Worm (Caenorhabditis elegans) whole organism, L4 larva: ENCODE data around the gene F08F8.10.

Experiments
- F10B5.3 ChIP-seq: sonication (generic microtip); optimal IDR thresholded peaks from 2 replicates; lab custom pipeline; 2016; ENCODE audit warnings: mild to moderate bottlenecking, missing genetic modification characterization, missing compliant biosample characterization
- F26F4.8 ChIP-seq: fragments of 200-800 bp; sonication (Bioruptor generic); conservative IDR thresholded peaks from 2 replicates; pipeline ENCODE4 v1.3.6; 2022; ENCODE audit warnings: missing genetic modification characterization, missing compliant biosample characterization
- F37D6.2 ChIP-seq: sonication (generic microtip); optimal IDR thresholded peaks from 2 replicates; lab custom pipeline; 2016; ENCODE audit warnings: mild to moderate bottlenecking, missing genetic modification characterization, missing compliant biosample characterization
- F44E2.7 ChIP-seq: fragments of 200-800 bp; sonication (Bioruptor generic); IDR thresholded peaks from 2 replicates; pipeline ENCODE4 v2.1.2; 2022; ENCODE audit warnings: missing genetic modification characterization, missing compliant biosample characterization
- F49E8.2 ChIP-seq: sonication (generic microtip); optimal IDR thresholded peaks from 2 replicates; lab custom pipeline; 2016; ENCODE audit warnings: missing compliant biosample characterization, mild to moderate bottlenecking, missing genetic modification characterization, borderline replicate concordance
- Y48G9A.11 ChIP-seq: fragments of 200-800 bp; sonication (Bioruptor generic); IDR thresholded peaks from 2 replicates; pipeline ENCODE4 v1.3.6; 2022; ENCODE audit warnings: missing genetic modification reagents, missing genetic modification characterization, missing compliant biosample characterization
- Y5F2A.4 ChIP-seq: fragments of 200-800 bp; sonication (Bioruptor generic); optimal IDR thresholded peaks from 2 replicates; lab custom pipeline; 2018; ENCODE audit warnings: mild to moderate bottlenecking, missing genetic modification characterization, missing compliant biosample characterization
- Y75B8A.6 ChIP-seq: fragments of 200-800 bp; sonication (Bioruptor generic); IDR thresholded peaks from 2 replicates; pipeline ENCODE4 v1.3.6; 2022; ENCODE audit warnings: missing genetic modification reagents, missing genetic modification characterization, missing compliant biosample characterization
- ZK337.2 ChIP-seq: fragments of 200-800 bp; sonication (Bioruptor generic); IDR thresholded peaks from 2 replicates; pipeline ENCODE4 v1.3.6; 2022; ENCODE audit warnings: missing genetic modification reagents, missing genetic modification characterization, missing compliant biosample characterization
- ama-1 ChIP-seq: fragments of 150-350 bp; optimal IDR thresholded peaks from 2 replicates; lab custom pipeline; 2014; ENCODE audit warnings: inconsistent platforms, mixed read lengths
- ceh-62 ChIP-seq: sonication (generic microtip); optimal IDR thresholded peaks from 2 replicates; lab custom pipeline; 2017; ENCODE audit warnings: missing biosample characterization, missing genetic modification characterization
- ces-1 ChIP-seq: fragments of 150-350 bp; sonication (generic microtip); optimal IDR thresholded peaks from 4 replicates; lab custom pipeline; 2014; ENCODE audit warnings: missing biosample characterization, missing genetic modification reagents, missing genetic modification characterization
- ctbp-1 ChIP-seq: fragments of 200-800 bp; sonication (Bioruptor generic); IDR thresholded peaks from 2 replicates; pipeline ENCODE4 v1.3.6; 2022; ENCODE audit warnings: missing genetic modification reagents, missing genetic modification characterization, missing compliant biosample characterization
- daf-12 ChIP-seq: fragments of 150-350 bp; optimal IDR thresholded peaks from 2 replicates; lab custom pipeline; 2014; ENCODE audit warnings: missing biosample characterization, missing genetic modification reagents, missing genetic modification characterization
- daf-16 ChIP-seq, 3 experiments: sonication (generic microtip); optimal IDR thresholded peaks; 2 replicates each; lab custom pipeline; 2016 to 2017; ENCODE audit warnings: missing genetic modification characterization in 3 of 3, missing genetic modification reagents in 3 of 3, mild to moderate bottlenecking in 2 of 3, missing compliant biosample characterization in 2 of 3, missing biosample characterization in 1 of 3, moderate library complexity in 1 of 3
- daf-19 ChIP-seq: fragments of 200-800 bp; sonication (Bioruptor generic); conservative IDR thresholded peaks from 2 replicates; pipeline ENCODE4 v1.3.6; 2022; ENCODE audit warnings: missing genetic modification characterization, missing compliant biosample characterization
- daf-8 ChIP-seq: fragments of 200-800 bp; sonication (Bioruptor generic); IDR thresholded peaks from 2 replicates; pipeline ENCODE4 v1.3.6; 2022; ENCODE audit warnings: missing genetic modification characterization, missing compliant biosample characterization
- dmd-6 ChIP-seq: fragments of 200-800 bp; sonication (Bioruptor generic); IDR thresholded peaks from 2 replicates; pipeline ENCODE4 v1.3.6; 2022; ENCODE audit warnings: missing genetic modification reagents, missing genetic modification characterization, missing compliant biosample characterization
- duxl-1 ChIP-seq: sonication (generic microtip); optimal IDR thresholded peaks from 2 replicates; lab custom pipeline; 2016; ENCODE audit warnings: mild to moderate bottlenecking, missing genetic modification characterization, moderate library complexity, missing compliant biosample characterization; ENCODE audit not compliant: poor library complexity
- egl-43 ChIP-seq: fragments of 200-800 bp; sonication (Bioruptor generic); IDR thresholded peaks from 2 replicates; pipeline ENCODE4 v1.3.6; 2022; ENCODE audit warnings: missing genetic modification reagents, missing genetic modification characterization, missing compliant biosample characterization
- hif-1 ChIP-seq, 2 experiments: sonication (generic microtip); optimal IDR thresholded peaks; 2 replicates each; lab custom pipeline; 2016 to 2017; ENCODE audit warnings: missing compliant biosample characterization in 2 of 2, missing genetic modification characterization in 2 of 2, missing genetic modification reagents in 2 of 2, missing genotype in 2 of 2, mild to moderate bottlenecking in 1 of 2
- hlh-11 ChIP-seq: fragments of 200-800 bp; sonication (Bioruptor generic); optimal IDR thresholded peaks from 2 replicates; lab custom pipeline; 2018; ENCODE audit warnings: mild to moderate bottlenecking, missing genetic modification characterization, missing compliant biosample characterization
- hlh-30 ChIP-seq: sonication (generic microtip); optimal IDR thresholded peaks from 2 replicates; lab custom pipeline; 2017; ENCODE audit warnings: antibody characterized with exemption, mild to moderate bottlenecking, missing genetic modification characterization, missing compliant biosample characterization; ENCODE audit not compliant: insufficient read depth
- jun-1 ChIP-seq: fragments of 150-350 bp; optimal IDR thresholded peaks from 2 replicates; lab custom pipeline; 2014; ENCODE audit warnings: missing biosample characterization, missing genetic modification reagents, missing genetic modification characterization
- lim-7 ChIP-seq: fragments of 200-800 bp; sonication (Bioruptor generic); IDR thresholded peaks from 2 replicates; pipeline ENCODE4 v1.3.6; 2022; ENCODE audit warnings: missing genetic modification characterization, missing compliant biosample characterization
- lin-1 ChIP-seq: fragments of 200-800 bp; sonication (Bioruptor generic); IDR thresholded peaks from 2 replicates; pipeline ENCODE4 v1.3.6; 2022; ENCODE audit warnings: missing genetic modification reagents, missing genetic modification characterization, missing compliant biosample characterization
- lin-13 ChIP-seq: fragments of 150-350 bp; optimal IDR thresholded peaks from 2 replicates; lab custom pipeline; 2014; ENCODE audit warnings: missing biosample characterization, missing genetic modification reagents, missing genetic modification characterization
- lin-15B ChIP-seq: fragments of 150-350 bp; sonication (generic microtip); optimal IDR thresholded peaks from 3 replicates; lab custom pipeline; 2014; ENCODE audit warnings: missing biosample characterization, missing genetic modification characterization
- lin-38 ChIP-seq: fragments of 200-800 bp; sonication (Bioruptor generic); IDR thresholded peaks from 2 replicates; pipeline ENCODE4 v1.3.6; 2022; ENCODE audit warnings: missing genetic modification reagents, missing genetic modification characterization, missing compliant biosample characterization
- lsy-2 ChIP-seq, 2 experiments: fragments of 150-350 bp in 1 of 2; sonication (generic microtip) in 1 of 2; optimal IDR thresholded peaks; 2 replicates each; lab custom pipeline; 2014 to 2017; ENCODE audit warnings: missing biosample characterization in 2 of 2, missing genetic modification characterization in 2 of 2
- madf-5 ChIP-seq, 2 experiments: fragments of 200-800 bp; sonication (Bioruptor generic); IDR thresholded peaks; 2 replicates each; pipeline ENCODE4 v1.3.6; 2022; ENCODE audit warnings: missing compliant biosample characterization in 2 of 2, missing genetic modification characterization in 2 of 2
- madf-9 ChIP-seq: fragments of 200-800 bp; sonication (Bioruptor generic); conservative IDR thresholded peaks from 2 replicates; pipeline ENCODE4 v1.3.6; 2022; ENCODE audit warnings: missing genetic modification reagents, missing genetic modification characterization, missing compliant biosample characterization
- mdl-1 ChIP-seq, 2 experiments: fragments of 150-350 bp in 1 of 2; sonication (generic microtip) in 1 of 2; optimal IDR thresholded peaks; 2 replicates each; lab custom pipeline; 2014 to 2017; ENCODE audit warnings: missing biosample characterization in 2 of 2, missing genetic modification characterization in 2 of 2
- mxl-3 ChIP-seq: fragments of 200-800 bp; sonication (Bioruptor generic); optimal IDR thresholded peaks from 2 replicates; lab custom pipeline; 2018; ENCODE audit warnings: mild to moderate bottlenecking, missing genetic modification characterization, missing compliant biosample characterization
- nhr-111 ChIP-seq: fragments of 200-800 bp; sonication (Bioruptor generic); optimal IDR thresholded peaks from 2 replicates; lab custom pipeline; 2018; ENCODE audit warnings: mild to moderate bottlenecking, missing genetic modification characterization, missing compliant biosample characterization
- nhr-28 ChIP-seq: fragments of 150-350 bp; optimal IDR thresholded peaks from 2 replicates; lab custom pipeline; 2014; ENCODE audit warnings: missing biosample characterization, missing genetic modification characterization
- nhr-76 ChIP-seq: fragments of 150-350 bp; optimal IDR thresholded peaks from 2 replicates; lab custom pipeline; 2014; ENCODE audit warnings: missing biosample characterization, missing genetic modification characterization
- pha-4 ChIP-seq, 2 experiments: fragments of 150-350 bp in 1 of 2; fragments of 200-800 bp in 1 of 2; sonication (Bioruptor generic) in 1 of 2; IDR thresholded peaks in 1 of 2; optimal IDR thresholded peaks in 1 of 2; 2 replicates each; pipeline versions ENCODE4 v1.3.6 to Lab custom; 2014 to 2022; ENCODE audit warnings: missing genetic modification characterization in 2 of 2, missing genetic modification reagents in 2 of 2, missing biosample characterization in 1 of 2, missing compliant biosample characterization in 1 of 2
- php-3 ChIP-seq: fragments of 200-800 bp; sonication (Bioruptor generic); IDR thresholded peaks from 2 replicates; pipeline ENCODE4 v1.3.6; 2022; ENCODE audit warnings: missing genetic modification reagents, missing genetic modification characterization, missing compliant biosample characterization
- rbr-2 ChIP-seq: sonication (generic microtip); optimal IDR thresholded peaks from 2 replicates; lab custom pipeline; 2016; ENCODE audit warnings: missing genotype, missing genetic modification characterization, missing compliant biosample characterization
- saeg-2 ChIP-seq: fragments of 200-800 bp; sonication (Bioruptor generic); IDR thresholded peaks from 2 replicates; pipeline ENCODE4 v1.3.6; 2022; ENCODE audit warnings: missing genetic modification reagents, missing genetic modification characterization, missing compliant biosample characterization
- set-16 ChIP-seq: fragments of 200-800 bp; sonication (Bioruptor generic); IDR thresholded peaks from 2 replicates; pipeline ENCODE4 v1.3.6; 2022; ENCODE audit warnings: missing genetic modification reagents, missing genetic modification characterization, missing compliant biosample characterization
- skn-1 ChIP-seq: fragments of 150-350 bp; optimal IDR thresholded peaks from 2 replicates; lab custom pipeline; 2014; ENCODE audit warnings: missing biosample characterization, missing genetic modification characterization
- snpc-4 ChIP-seq: fragments of 150-350 bp; optimal IDR thresholded peaks from 2 replicates; lab custom pipeline; 2014; ENCODE audit warnings: missing biosample characterization, missing genetic modification characterization
- spr-1 ChIP-seq: sonication (generic microtip); optimal IDR thresholded peaks from 2 replicates; lab custom pipeline; 2016; ENCODE audit warnings: mild to moderate bottlenecking, missing genetic modification characterization, missing compliant biosample characterization
- spr-3 ChIP-seq: fragments of 200-800 bp; sonication (Bioruptor generic); optimal IDR thresholded peaks from 2 replicates; lab custom pipeline; 2018; ENCODE audit warnings: mild to moderate bottlenecking, missing genetic modification characterization, missing compliant biosample characterization
- tag-97 ChIP-seq: fragments of 200-800 bp; sonication (Bioruptor generic); IDR thresholded peaks from 2 replicates; pipeline ENCODE4 v1.3.6; 2022; ENCODE audit warnings: missing genetic modification characterization, missing compliant biosample characterization
- vab-7 ChIP-seq: fragments of 200-800 bp; sonication (Bioruptor generic); IDR thresholded peaks from 2 replicates; pipeline ENCODE4 v1.3.6; 2022; ENCODE audit warnings: missing genetic modification reagents, missing genetic modification characterization, missing compliant biosample characterization
- ztf-11 ChIP-seq: fragments of 150-350 bp; optimal IDR thresholded peaks from 2 replicates; lab custom pipeline; 2014; ENCODE audit warnings: missing biosample characterization, missing genetic modification characterization

Gene F08F8.10

DNA sequence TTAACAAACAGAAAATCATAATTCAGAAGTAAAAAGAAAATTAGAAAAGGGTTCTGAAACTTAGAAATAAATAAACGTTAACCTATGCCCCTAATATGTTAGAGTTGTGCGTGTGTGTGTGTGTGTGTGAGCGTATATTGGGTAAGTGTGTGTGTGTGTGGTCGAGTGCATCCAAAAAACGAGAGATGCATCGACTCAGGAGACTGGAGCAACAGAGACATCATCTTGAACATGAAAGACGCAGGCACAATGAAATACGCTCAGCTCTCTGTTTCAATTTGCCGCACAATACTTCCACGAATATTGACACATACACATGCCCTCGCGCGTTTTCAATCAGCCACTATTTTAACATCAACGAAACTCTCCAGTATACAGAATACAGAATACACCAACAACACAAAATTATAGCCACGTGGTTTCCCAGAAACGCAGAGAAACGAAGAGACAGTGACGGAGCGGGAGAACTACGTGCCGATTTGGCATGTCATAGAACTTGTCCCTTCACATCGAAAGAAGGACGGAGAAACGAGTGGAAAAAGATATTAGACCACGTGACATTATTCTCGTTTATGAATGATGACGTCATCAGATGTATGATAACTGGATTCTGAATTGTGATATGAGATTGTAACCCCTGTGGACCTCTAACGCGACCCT is 19.1 kb upstream of the F08F8.10 start (continued):
- no peak for TF ChIP-seq madf-5 (GFP tag; IDR thresholded peaks at IDR 0.05; lab: Robert Waterston, UW)
- no peak for TF ChIP-seq ctbp-1 (GFP tag; lab: Robert Waterston, UW)
- TF ChIP-seq set-16 (GFP tag; lab: Robert Waterston, UW) = no peak
- no peak for TF ChIP-seq daf-19 (GFP tag; lab: Robert Waterston, UW)
- no peak for TF ChIP-seq F26F4.8 (GFP tag; lab: Robert Waterston, UW)
- peak; percentile 86 for TF ChIP-seq dmd-6 (GFP tag; lab: Robert Waterston, UW)
- TF ChIP-seq nhr-111 = no peak
- TF ChIP-seq snpc-4 (tag; lab: Kevin White, UChicago) = no peak
- peak; percentile 44; the same call in 1 of the 2 replicates for TF ChIP-seq saeg-2 (GFP tag; lab: Robert Waterston, UW)
- TF ChIP-seq ZK337.2 (GFP tag; lab: Robert Waterston, UW) = no peak
- TF ChIP-seq tag-97 (GFP tag; lab: Robert Waterston, UW) = no peak
- no peak for TF ChIP-seq skn-1
- TF ChIP-seq mxl-3 = peak; percentile 92
- no peak for TF ChIP-seq spr-1 (tag; lab: Kevin White, UChicago)
- peak; percentile 85 to 98 for TF ChIP-seq hif-1 (tag; optimal IDR thresholded peaks at IDR 0.05; lab: Kevin White, UChicago)
- TF ChIP-seq vab-7 (GFP tag; lab: Robert Waterston, UW) = no peak
- TF ChIP-seq F44E2.7 (GFP tag; lab: Robert Waterston, UW) = no peak
- no peak for TF ChIP-seq Y75B8A.6 (GFP tag; lab: Robert Waterston, UW)
- peak; percentile 46 for TF ChIP-seq spr-3
- no peak for TF ChIP-seq Y48G9A.11
- TF ChIP-seq pha-4 (GFP tag; IDR thresholded peaks at IDR 0.05; lab: Robert Waterston, UW) = no peak
- no peak for TF ChIP-seq pha-4 (tag; optimal IDR thresholded peaks at IDR 0.05; lab: Kevin White, UChicago)
- no peak for TF ChIP-seq F10B5.3 (tag; lab: Kevin White, UChicago)
- TF ChIP-seq Y5F2A.4 (GFP tag; lab: Kevin White, UChicago) = no peak
- TF ChIP-seq lin-1 (GFP tag; lab: Robert Waterston, UW) = no peak
- TF ChIP-seq daf-8 (GFP tag; lab: Robert Waterston, UW) = no peak
- TF ChIP-seq F49E8.2 (tag; lab: Kevin White, UChicago) = no peak
- no peak for TF ChIP-seq lim-7
- TF ChIP-seq mdl-1 (tag; optimal IDR thresholded peaks at IDR 0.05; lab: Kevin White, UChicago) = peak; percentile 93 to 98
- no peak for TF ChIP-seq ceh-62 (tag; lab: Kevin White, UChicago)
- 0 out of 2 replicates have a peak, but pooled peaks have one; percentile 30 for TF ChIP-seq php-3 (GFP tag; lab: Robert Waterston, UW)
- TF ChIP-seq hlh-11 (tag; lab: Kevin White, UChicago) = peak; percentile 92
- TF ChIP-seq lsy-2 (tag; optimal IDR thresholded peaks at IDR 0.05; lab: Kevin White, UChicago) = peak in 1 of 2 experiments; percentile 81
- no peak for TF ChIP-seq daf-16 (GFP tag; optimal IDR thresholded peaks at IDR 0.05; lab: Kevin White, UChicago)
- peak; percentile 68 for TF ChIP-seq daf-16 (tag; optimal IDR thresholded peaks at IDR 0.05; lab: Kevin White, UChicago)
- TF ChIP-seq nhr-76 (tag; lab: Kevin White, UChicago) = no peak
- no peak for TF ChIP-seq lin-38 (GFP tag; lab: Robert Waterston, UW)
- peak; percentile 56; the same call in 1 of the 2 replicates for TF ChIP-seq egl-43
- peak; percentile 55 for TF ChIP-seq rbr-2 (tag; lab: Kevin White, UChicago)
- no peak for TF ChIP-seq F37D6.2 (tag; lab: Kevin White, UChicago)
- TF ChIP-seq jun-1 (tag; lab: Kevin White, UChicago) = no peak
- TF ChIP-seq lin-15B = no peak
- peak; percentile 12 for TF ChIP-seq lin-13 (GFP tag; lab: Kevin White, UChicago)
- no peak for TF ChIP-seq ztf-11
- TF ChIP-seq duxl-1 (tag; lab: Kevin White, UChicago) = no peak
- TF ChIP-seq nhr-28 (tag; lab: Kevin White, UChicago) = peak; percentile 98
- TF ChIP-seq hlh-30 (tag; lab: Kevin White, UChicago) = peak; percentile 96
- peak; percentile 77 for TF ChIP-seq ama-1 (lab: Kevin White, UChicago)
- no peak for TF ChIP-seq madf-9
- TF ChIP-seq ces-1 (GFP tag; lab: Kevin White, UChicago) = no peak
- no peak for TF ChIP-seq daf-12 (tag; lab: Kevin White, UChicago)
